Worm (Caenorhabditis elegans): Measurements from ENCODE around the gene trcs-2.

DNA sequence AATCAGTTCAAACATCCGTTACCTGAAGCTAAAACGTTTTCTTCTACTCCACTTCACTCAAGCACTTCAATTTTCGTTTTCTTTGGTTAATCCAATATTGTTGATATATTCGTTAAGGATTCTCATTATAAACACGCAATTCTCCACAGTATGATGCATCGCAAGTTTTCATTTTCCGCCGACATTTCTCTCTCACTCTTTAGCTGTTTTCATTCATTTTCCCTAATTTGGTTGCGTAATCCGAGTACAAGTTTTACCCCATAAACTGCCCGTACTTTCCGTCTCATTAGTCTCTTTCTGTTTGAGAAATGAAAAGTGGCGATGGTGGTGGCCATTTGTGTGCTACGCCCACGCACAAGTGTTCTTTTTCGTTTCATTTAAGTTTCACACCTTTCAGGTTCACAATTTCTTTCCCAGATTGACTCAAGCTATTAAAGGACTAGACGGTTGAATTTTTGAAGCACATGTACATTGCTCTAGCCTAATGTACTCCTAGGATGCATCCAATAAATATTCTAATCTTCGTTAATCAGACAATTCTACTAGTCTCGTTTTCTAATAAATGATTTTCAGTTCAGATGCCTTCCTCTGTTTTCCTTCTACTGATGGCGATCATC lies 30.8 kb upstream of the trcs-2 start, which contains the start of gene C34C6.3:
- TF ChIP-seq unc-62 (GFP tag; optimal IDR thresholded peaks at IDR 0.05) (no peak), ces-1 (GFP tag; optimal IDR thresholded peaks at IDR 0.05) (no peak)
